Worm (Caenorhabditis elegans) whole organism, young adult: Measurements from ENCODE around the gene T25B9.5.

Experiments
- C06A6.2 ChIP-seq: fragments of 200-800 bp; sonication (Bioruptor generic); conservative IDR thresholded peaks from 2 replicates; pipeline ENCODE4 v1.3.6; 2022; ENCODE audit warnings: missing genetic modification characterization, missing compliant biosample characterization
- Y56A3A.18 ChIP-seq: fragments of 200-800 bp; sonication (Bioruptor generic); IDR thresholded peaks from 2 replicates; pipeline ENCODE4 v1.3.6; 2022; ENCODE audit warnings: missing genetic modification reagents, missing genetic modification characterization, missing compliant biosample characterization
- Y67H2A.10 ChIP-seq: fragments of 200-800 bp; sonication (Bioruptor generic); conservative IDR thresholded peaks from 2 replicates; pipeline ENCODE4 v1.3.6; 2022; ENCODE audit warnings: missing genetic modification reagents, missing genetic modification characterization, missing compliant biosample characterization
- ccch-3 ChIP-seq: fragments of 200-800 bp; sonication (Bioruptor generic); optimal IDR thresholded peaks from 2 replicates; lab custom pipeline; 2018; ENCODE audit warnings: mild to moderate bottlenecking, missing genetic modification characterization, missing compliant biosample characterization
- chd-7 ChIP-seq: sonication (generic microtip); optimal IDR thresholded peaks from 2 replicates; lab custom pipeline; 2016; ENCODE audit warnings: mild to moderate bottlenecking, missing genetic modification characterization, moderate library complexity, missing compliant biosample characterization
- gei-17 ChIP-seq: fragments of 200-800 bp; sonication (Bioruptor generic); optimal IDR thresholded peaks from 2 replicates; lab custom pipeline; 2018; ENCODE audit warnings: mild to moderate bottlenecking, missing genetic modification characterization, missing compliant biosample characterization
- nfya-2 ChIP-seq: fragments of 200-800 bp; sonication (Bioruptor generic); IDR thresholded peaks from 2 replicates; pipeline ENCODE4 v1.3.6; 2022; ENCODE audit warnings: missing genetic modification reagents, missing genetic modification characterization, missing compliant biosample characterization
- pha-4 ChIP-seq: fragments of 150-350 bp; sonication (generic microtip); optimal IDR thresholded peaks from 2 replicates; lab custom pipeline; 2014; ENCODE audit warnings: missing biosample characterization, missing genetic modification reagents, missing genetic modification characterization
- sea-2 ChIP-seq: fragments of 200-800 bp; sonication (Bioruptor generic); IDR thresholded peaks from 2 replicates; pipeline ENCODE4 v1.3.6; 2022; ENCODE audit warnings: missing genetic modification characterization, missing compliant biosample characterization
- unc-130 ChIP-seq: sonication (generic microtip); optimal IDR thresholded peaks from 2 replicates; lab custom pipeline; 2016; ENCODE audit warnings: missing genetic modification reagents, missing genetic modification characterization, missing compliant biosample characterization
- ztf-25 ChIP-seq: fragments of 200-800 bp; sonication (Bioruptor generic); IDR thresholded peaks from 2 replicates; pipeline ENCODE4 v1.3.6; 2022; ENCODE audit warnings: missing genetic modification reagents, missing genetic modification characterization, missing compliant biosample characterization

DNA sequence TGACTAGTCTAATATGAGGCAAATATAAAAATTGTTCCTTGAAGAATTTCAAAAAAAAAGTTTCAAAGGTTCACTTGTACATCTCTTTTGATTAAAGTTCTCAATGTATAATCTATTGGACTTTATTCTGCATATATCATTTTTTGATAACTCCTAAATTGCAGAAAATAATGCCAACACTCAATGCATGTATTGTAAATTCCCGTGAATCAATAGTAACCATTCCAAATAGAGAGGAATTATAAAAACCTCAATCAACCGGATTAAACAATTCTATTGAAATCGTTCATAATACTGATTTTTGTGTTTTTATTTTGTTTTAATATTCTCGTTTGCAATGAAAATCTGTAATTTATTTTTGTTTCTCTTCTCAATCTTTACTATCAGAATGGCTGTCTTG is 10.5 kb upstream of the T25B9.5 start, which contains the start of gene T25B9.12:
- TF ChIP-seq C06A6.2 (GFP tag; lab: Robert Waterston, UW): no peak
- no peak for TF ChIP-seq unc-130 (GFP tag; lab: Kevin White, UChicago)
- no peak for TF ChIP-seq gei-17
- no peak for TF ChIP-seq pha-4
- TF ChIP-seq Y56A3A.18 (GFP tag; lab: Robert Waterston, UW): no peak
- no peak for TF ChIP-seq chd-7 (tag; lab: Kevin White, UChicago)
- no peak for TF ChIP-seq ccch-3 (GFP tag; lab: Kevin White, UChicago)
- TF ChIP-seq ztf-25 (GFP tag; lab: Robert Waterston, UW): no peak
- no peak for TF ChIP-seq sea-2 (GFP tag; lab: Robert Waterston, UW)
- no peak for TF ChIP-seq Y67H2A.10 (GFP tag; lab: Robert Waterston, UW)
- TF ChIP-seq nfya-2 (GFP tag; lab: Robert Waterston, UW): no peak
